Worm (Caenorhabditis elegans): ENCODE data around the gene vab-7.

The vab-7 gene

ce11 chrIII:10930850-10931249 is 10.7 kb downstream of the vab-7 start, which contains the start of gene M142.5:
TSS of gene M142.5 (plus strand) at chrIII:10931201.
- TF ChIP-seq hmbx-1 (tag; optimal IDR thresholded peaks at IDR 0.05) (no peak), ceh-36 (tag; optimal IDR thresholded peaks at IDR 0.05) (no peak), ceh-13 (GFP tag; optimal IDR thresholded peaks at IDR 0.05) (no peak), pes-1 (GFP tag; IDR thresholded peaks at IDR 0.05) (no peak), sea-1 (GFP tag; conservative IDR thresholded peaks at IDR 0.05) (no peak), tra-4 (tag; optimal IDR thresholded peaks at IDR 0.05) (no peak), tbx-11 (GFP tag; IDR thresholded peaks at IDR 0.05) (no peak), hnd-1 (tag; optimal IDR thresholded peaks at IDR 0.05) (no peak), flt-1 (GFP tag; IDR thresholded peaks at IDR 0.05) (no peak), ets-7 (tag; optimal IDR thresholded peaks at IDR 0.05) (no peak), scrt-1 (GFP tag; IDR thresholded peaks at IDR 0.05) (no peak), aly-1 (tag; optimal IDR thresholded peaks at IDR 0.05) (no peak)

ce11 chrIII:10933331-10933730 is 13.2 kb downstream of the vab-7 start, which contains the start of gene M142.8:
TSS of gene M142.8 (plus strand) at chrIII:10933631.
- TF ChIP-seq hmg-4 (GFP tag; optimal IDR thresholded peaks at IDR 0.05), result no peak
- no peak for TF ChIP-seq ceh-36 (tag; optimal IDR thresholded peaks at IDR 0.05)
- no peak for TF ChIP-seq tbx-11 (GFP tag; IDR thresholded peaks at IDR 0.05)
- TF ChIP-seq tra-4 (tag; optimal IDR thresholded peaks at IDR 0.05), result no peak
- no peak for TF ChIP-seq ceh-13 (GFP tag; optimal IDR thresholded peaks at IDR 0.05)
- no peak for TF ChIP-seq tbx-37 (GFP tag; conservative IDR thresholded peaks at IDR 0.05)
- no peak for TF ChIP-seq pes-1 (GFP tag; IDR thresholded peaks at IDR 0.05)
- TF ChIP-seq sea-1 (GFP tag; conservative IDR thresholded peaks at IDR 0.05), result no peak
- no peak for TF ChIP-seq ama-1 (optimal IDR thresholded peaks at IDR 0.05)
- TF ChIP-seq scrt-1 (GFP tag; IDR thresholded peaks at IDR 0.05), result no peak
- no peak for TF ChIP-seq ets-7 (tag; optimal IDR thresholded peaks at IDR 0.05)
- no peak for TF ChIP-seq flt-1 (GFP tag; IDR thresholded peaks at IDR 0.05)
- no peak for TF ChIP-seq aly-1 (tag; optimal IDR thresholded peaks at IDR 0.05)
- TF ChIP-seq F13C5.2 (tag; optimal IDR thresholded peaks at IDR 0.05), result no peak
- no peak for TF ChIP-seq B0310.2 (tag; optimal IDR thresholded peaks at IDR 0.05)

ce11 chrIII:10935944-10936343 is 15.8 kb downstream of the vab-7 start, which contains the start of gene rle-1:
TSS of gene rle-1 (plus strand) at chrIII:10936244.
- TF ChIP-seq aly-1 (tag; optimal IDR thresholded peaks at IDR 0.05) (no peak), ets-7 (tag; optimal IDR thresholded peaks at IDR 0.05) (no peak), flt-1 (GFP tag; IDR thresholded peaks at IDR 0.05) (no peak), pes-1 (GFP tag; IDR thresholded peaks at IDR 0.05) (no peak), hnd-1 (tag; optimal IDR thresholded peaks at IDR 0.05) (no peak), hmg-4 (GFP tag; optimal IDR thresholded peaks at IDR 0.05) (no peak), ama-1 (optimal IDR thresholded peaks at IDR 0.05) (no peak), scrt-1 (GFP tag; IDR thresholded peaks at IDR 0.05) (no peak), B0310.2 (tag; optimal IDR thresholded peaks at IDR 0.05) (no peak), sea-1 (GFP tag; conservative IDR thresholded peaks at IDR 0.05) (no peak), hmbx-1 (tag; optimal IDR thresholded peaks at IDR 0.05) (no peak)

ce11 chrIII:10939184-10939583 is 19.0 kb downstream of the vab-7 start:
- no peak for TF ChIP-seq B0310.2 (tag; optimal IDR thresholded peaks at IDR 0.05)
- TF ChIP-seq F13C5.2 (tag; optimal IDR thresholded peaks at IDR 0.05), result no peak
- TF ChIP-seq hmbx-1 (tag; optimal IDR thresholded peaks at IDR 0.05), result no peak
- TF ChIP-seq ets-7 (tag; optimal IDR thresholded peaks at IDR 0.05), result no peak
- TF ChIP-seq ceh-36 (tag; optimal IDR thresholded peaks at IDR 0.05), result no peak
- no peak for TF ChIP-seq aly-1 (tag; optimal IDR thresholded peaks at IDR 0.05)
- TF ChIP-seq tra-4 (tag; optimal IDR thresholded peaks at IDR 0.05), result no peak
- TF ChIP-seq tbx-11 (GFP tag; IDR thresholded peaks at IDR 0.05), result no peak
- no peak for TF ChIP-seq hnd-1 (tag; optimal IDR thresholded peaks at IDR 0.05)
- no peak for TF ChIP-seq hmg-4 (GFP tag; optimal IDR thresholded peaks at IDR 0.05)
- no peak for TF ChIP-seq flt-1 (GFP tag; IDR thresholded peaks at IDR 0.05)
- TF ChIP-seq pes-1 (GFP tag; IDR thresholded peaks at IDR 0.05), result no peak
- no peak for TF ChIP-seq tbx-37 (GFP tag; conservative IDR thresholded peaks at IDR 0.05)
- TF ChIP-seq sea-1 (GFP tag; conservative IDR thresholded peaks at IDR 0.05), result no peak
- TF ChIP-seq scrt-1 (GFP tag; IDR thresholded peaks at IDR 0.05), result no peak
- TF ChIP-seq ama-1 (optimal IDR thresholded peaks at IDR 0.05), result no peak
- no peak for TF ChIP-seq ceh-13 (GFP tag; optimal IDR thresholded peaks at IDR 0.05)

DNA sequence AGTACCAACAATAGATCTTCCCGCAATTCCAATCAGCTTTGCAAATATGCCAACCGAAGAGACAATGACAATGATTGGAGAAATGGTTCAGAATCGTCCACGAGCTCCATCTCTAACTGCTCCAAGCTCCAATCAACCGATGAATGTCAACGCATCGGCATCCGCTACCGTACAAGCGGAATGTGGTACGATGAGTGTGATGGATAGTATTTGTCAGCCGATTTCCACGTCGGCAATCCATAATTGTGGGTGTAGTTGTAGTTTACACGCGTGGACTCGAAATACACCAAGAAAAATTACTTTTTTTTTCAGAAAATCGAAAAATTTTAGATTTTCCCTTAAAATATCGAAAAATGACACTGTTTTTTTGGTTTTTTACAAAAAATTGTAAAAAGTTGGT is 22.8 kb downstream of the vab-7 start:
- TF ChIP-seq ama-1 (optimal IDR thresholded peaks at IDR 0.05) (no peak), ceh-36 (tag; optimal IDR thresholded peaks at IDR 0.05) (no peak), tbx-11 (GFP tag; IDR thresholded peaks at IDR 0.05) (no peak)

- TF ChIP-seq aly-1 (tag; optimal IDR thresholded peaks at IDR 0.05), result no peak
- no peak for TF ChIP-seq tbx-37 (GFP tag; conservative IDR thresholded peaks at IDR 0.05)
Observed at ce11 chrIII:10945537-10945936, 25.4 kb downstream of the vab-7 start.

- TF ChIP-seq scrt-1 (GFP tag; IDR thresholded peaks at IDR 0.05) (no peak), ceh-13 (GFP tag; optimal IDR thresholded peaks at IDR 0.05) (no peak), aly-1 (tag; optimal IDR thresholded peaks at IDR 0.05) (no peak), pes-1 (GFP tag; IDR thresholded peaks at IDR 0.05) (no peak), ceh-36 (tag; optimal IDR thresholded peaks at IDR 0.05) (no peak), tbx-37 (GFP tag; conservative IDR thresholded peaks at IDR 0.05) (no peak), hmg-4 (GFP tag; optimal IDR thresholded peaks at IDR 0.05) (no peak)
Observed at ce11 chrIII:10947155-10947554, 27.0 kb downstream of the vab-7 start, which contains the start of gene strd-1. TSS of gene strd-1 (plus strand) at chrIII:10947455.

- no peak for TF ChIP-seq ama-1 (optimal IDR thresholded peaks at IDR 0.05)
- TF ChIP-seq B0310.2 (tag; optimal IDR thresholded peaks at IDR 0.05), result no peak
- TF ChIP-seq ceh-13 (GFP tag; optimal IDR thresholded peaks at IDR 0.05), result no peak
- TF ChIP-seq F13C5.2 (tag; optimal IDR thresholded peaks at IDR 0.05), result no peak
- TF ChIP-seq scrt-1 (GFP tag; IDR thresholded peaks at IDR 0.05), result no peak
- no peak for TF ChIP-seq tbx-11 (GFP tag; IDR thresholded peaks at IDR 0.05)
- TF ChIP-seq flt-1 (GFP tag; IDR thresholded peaks at IDR 0.05), result no peak
- TF ChIP-seq hnd-1 (tag; optimal IDR thresholded peaks at IDR 0.05), result no peak
- TF ChIP-seq tra-4 (tag; optimal IDR thresholded peaks at IDR 0.05), result no peak
- TF ChIP-seq ceh-36 (tag; optimal IDR thresholded peaks at IDR 0.05), result no peak
- TF ChIP-seq hmbx-1 (tag; optimal IDR thresholded peaks at IDR 0.05), result no peak
- TF ChIP-seq pes-1 (GFP tag; IDR thresholded peaks at IDR 0.05), result no peak
- no peak for TF ChIP-seq tbx-37 (GFP tag; conservative IDR thresholded peaks at IDR 0.05)
Observed at ce11 chrIII:10951713-10952112, 31.6 kb downstream of the vab-7 start.
